Worm (Caenorhabditis elegans) whole organism, midembryonic: ENCODE results near the gene dis-3.

Experiments
- med-1 ChIP-seq: sonication (generic microtip); optimal IDR thresholded peaks from 2 replicates; lab custom pipeline; 2017; ENCODE audit warnings: missing genetic modification characterization, mild to moderate bottlenecking, missing compliant biosample characterization, antibody characterized with exemption, missing genetic modification reagents; ENCODE audit not compliant: insufficient read depth
- ref-1 ChIP-seq: fragments of 200-800 bp; sonication (Bioruptor generic); conservative IDR thresholded peaks from 2 replicates; pipeline ENCODE4 v1.3.6; 2022; ENCODE audit warnings: missing genetic modification reagents, missing genetic modification characterization, missing compliant biosample characterization

DNA sequence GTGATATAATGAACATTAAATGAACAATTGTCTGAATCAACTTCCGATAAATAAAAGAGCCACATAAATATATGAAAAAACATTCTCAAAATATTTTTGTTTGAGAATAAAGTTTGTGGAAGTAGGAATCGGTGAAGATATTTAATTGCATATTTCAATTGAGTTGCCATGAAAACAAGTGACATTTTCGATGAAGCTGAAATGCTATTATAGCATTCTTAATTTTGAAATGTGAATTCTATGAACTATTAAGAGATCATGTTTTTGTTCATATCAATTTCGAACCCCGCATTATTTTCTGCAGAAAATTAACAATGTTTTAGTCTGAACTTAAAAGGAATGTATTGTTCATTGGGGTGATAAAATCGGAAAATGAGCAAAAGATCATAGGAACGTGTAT, 25.2 kb downstream of the dis-3 start, which contains the start of gene irld-21:
- no peak for TF ChIP-seq ref-1 (GFP tag; lab: Robert Waterston, UW)
- no peak for TF ChIP-seq med-1 (GFP tag; lab: Kevin White, UChicago)
